Fruit fly (Drosophila melanogaster): ENCODE results near the gene CG42592.

Gene CG42592

dm6 chr3R:29818434-29819268 is 17.4 kb downstream of the CG42592 start, which contains the start of gene neo:
Gene neo (plus strand): TSS chr3R:29819131.
- TF ChIP-seq CG10348 (GFP tag; IDR thresholded peaks at IDR 0.05) (no peak), EcR (GFP tag; optimal IDR thresholded peaks at IDR 0.05) (peak; percentile 87), CG15710 (tag; optimal IDR thresholded peaks at IDR 0.05) (no peak), CG12605 (GFP tag; IDR thresholded peaks at IDR 0.05) (no peak), rn (GFP tag; IDR thresholded peaks at IDR 0.05) (no peak)

dm6 chr3R:29817664-29818063 is 18.4 kb downstream of the CG42592 start, which contains the start of gene CG7829:
Gene CG7829 (minus strand): TSS chr3R:29817764.
- TF ChIP-seq CG13204 (GFP tag; optimal IDR thresholded peaks at IDR 0.05) (no peak), CG8301 (tag; optimal IDR thresholded peaks at IDR 0.05) (no peak), CG10348 (GFP tag; IDR thresholded peaks at IDR 0.05) (no peak), Pif1B (GFP tag; optimal IDR thresholded peaks at IDR 0.05) (no peak)

- no peak for TF ChIP-seq CG14655 (GFP tag; optimal IDR thresholded peaks at IDR 0.05)
- no peak for TF ChIP-seq Pif1A (GFP tag; optimal IDR thresholded peaks at IDR 0.05)
- TF ChIP-seq Pif1B (GFP tag; optimal IDR thresholded peaks at IDR 0.05): no peak
- TF ChIP-seq CG15710 (tag; optimal IDR thresholded peaks at IDR 0.05): no peak
- no peak for TF ChIP-seq EcR (GFP tag; optimal IDR thresholded peaks at IDR 0.05)
- TF ChIP-seq D1 (tag; optimal IDR thresholded peaks at IDR 0.05): no peak
- no peak for TF ChIP-seq CG17806 (tag; optimal IDR thresholded peaks at IDR 0.05)
- no peak for TF ChIP-seq gl (tag; optimal IDR thresholded peaks at IDR 0.05)
- no peak for TF ChIP-seq CG9948 (tag; optimal IDR thresholded peaks at IDR 0.05)
- TF ChIP-seq CG10348 (GFP tag; IDR thresholded peaks at IDR 0.05): no peak
- no peak for TF ChIP-seq CG4496 (GFP tag; IDR thresholded peaks at IDR 0.05)
- no peak for TF ChIP-seq CG32121 (GFP tag; IDR thresholded peaks at IDR 0.05)
- no peak for TF ChIP-seq CG8159 (tag; optimal IDR thresholded peaks at IDR 0.05)
- no peak for TF ChIP-seq Snoo (tag; optimal IDR thresholded peaks at IDR 0.05)
- no peak for TF ChIP-seq Ets98B (GFP tag; IDR thresholded peaks at IDR 0.05)
- TF ChIP-seq CG13204 (GFP tag; optimal IDR thresholded peaks at IDR 0.05): no peak
- no peak for TF ChIP-seq CG34367 (tag; optimal IDR thresholded peaks at IDR 0.05)
These were observed 19.8 kb downstream of the CG42592 start, which contains the start of gene Vps16B for dm6 chr3R:29816266-29816665. Gene Vps16B (minus strand): TSS chr3R:29816451.

DNA sequence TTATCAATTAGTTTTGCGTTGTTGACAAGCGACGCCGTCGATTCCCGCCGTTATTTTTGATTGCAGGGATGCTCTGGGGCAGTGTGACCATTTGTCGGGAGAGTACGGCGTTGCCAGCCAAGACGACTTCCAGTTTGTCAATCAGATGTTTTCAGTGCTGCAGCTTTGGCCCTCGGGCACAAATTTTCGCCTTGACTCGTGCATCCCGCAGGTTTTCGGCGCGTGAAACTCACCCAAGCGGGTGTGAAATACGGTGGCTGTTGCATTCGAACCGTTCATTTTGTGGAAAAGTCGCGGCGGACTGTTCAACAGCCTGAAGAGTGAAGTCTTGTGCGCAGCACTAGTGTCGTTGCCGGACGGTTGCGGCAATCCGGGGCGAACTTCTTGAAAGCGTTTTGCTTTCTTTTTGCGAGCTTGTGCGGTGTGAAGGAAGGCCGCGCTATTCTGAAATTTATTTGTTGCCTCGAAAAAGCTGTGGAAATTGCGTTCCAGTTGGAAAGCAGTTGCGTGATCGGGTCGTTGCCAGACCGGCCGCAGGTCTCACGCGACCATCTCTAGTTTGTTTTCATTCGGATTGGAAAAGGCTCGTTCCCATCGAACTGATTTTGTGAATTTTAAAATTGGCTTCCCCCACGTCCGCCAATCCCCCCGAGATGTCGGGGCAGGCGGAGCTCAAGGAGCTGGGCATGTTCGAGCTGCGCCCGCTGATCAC is 29.2 kb downstream of the CG42592 start, which contains the start of the genes ca and ncd:
ca (plus strand) TSS at position 130 of the 712 bp plus-strand sequence.
ncd (minus strand) TSS at position 446 of the 712 bp plus-strand sequence.
- TF ChIP-seq Ets98B (GFP tag; IDR thresholded peaks at IDR 0.05): no peak
- no peak for TF ChIP-seq CG12605 (GFP tag; IDR thresholded peaks at IDR 0.05)
- TF ChIP-seq gl (tag; optimal IDR thresholded peaks at IDR 0.05): no peak
- TF ChIP-seq D1 (tag; optimal IDR thresholded peaks at IDR 0.05): no peak

dm6 chr3R:29802753-29803313 is 33.3 kb downstream of the CG42592 start, which contains the start of the genes Etfb and CG7789:
Gene Etfb (minus strand): TSS chr3R:29802945.
Gene CG7789 (plus strand): TSS chr3R:29803196.
- TF ChIP-seq CG12605 (GFP tag; IDR thresholded peaks at IDR 0.05) (peak; percentile 93), CG4496 (GFP tag; IDR thresholded peaks at IDR 0.05) (peak; percentile 96), CG10348 (GFP tag; IDR thresholded peaks at IDR 0.05) (peak; percentile 61), CG34367 (tag; optimal IDR thresholded peaks at IDR 0.05) (peak; percentile 93), Pif1A (GFP tag; optimal IDR thresholded peaks at IDR 0.05) (no peak), CG17806 (tag; optimal IDR thresholded peaks at IDR 0.05) (peak; percentile 69), D1 (tag; optimal IDR thresholded peaks at IDR 0.05) (no peak), CG8301 (tag; optimal IDR thresholded peaks at IDR 0.05) (peak; percentile 86), Ets98B (GFP tag; IDR thresholded peaks at IDR 0.05) (peak; percentile 93), fd96Ca (GFP tag; IDR thresholded peaks at IDR 0.05) (peak; percentile 96), CG15710 (tag; optimal IDR thresholded peaks at IDR 0.05) (peak; percentile 92), CG13204 (GFP tag; optimal IDR thresholded peaks at IDR 0.05) (no peak), Snoo (tag; optimal IDR thresholded peaks at IDR 0.05) (peak; percentile 92), CG8159 (tag; optimal IDR thresholded peaks at IDR 0.05) (peak; percentile 82), rn (GFP tag; IDR thresholded peaks at IDR 0.05) (peak; percentile 88), CG32121 (GFP tag; IDR thresholded peaks at IDR 0.05) (peak; percentile 95), EcR (GFP tag; optimal IDR thresholded peaks at IDR 0.05) (no peak), CG14655 (GFP tag; optimal IDR thresholded peaks at IDR 0.05) (peak; percentile 95), Pif1B (GFP tag; optimal IDR thresholded peaks at IDR 0.05) (no peak), CG9948 (tag; optimal IDR thresholded peaks at IDR 0.05) (peak; percentile 71), gl (tag; optimal IDR thresholded peaks at IDR 0.05) (peak; percentile 97)

dm6 chr3R:29799681-29800028 is 36.4 kb downstream of the CG42592 start:
- TF ChIP-seq CG14655 (GFP tag; optimal IDR thresholded peaks at IDR 0.05) (no peak), CG13204 (GFP tag; optimal IDR thresholded peaks at IDR 0.05) (no peak), Ets98B (GFP tag; IDR thresholded peaks at IDR 0.05) (no peak), CG9948 (tag; optimal IDR thresholded peaks at IDR 0.05) (no peak), CG17806 (tag; optimal IDR thresholded peaks at IDR 0.05) (no peak), Snoo (tag; optimal IDR thresholded peaks at IDR 0.05) (no peak), rn (GFP tag; IDR thresholded peaks at IDR 0.05) (no peak), CG4496 (GFP tag; IDR thresholded peaks at IDR 0.05) (no peak), CG10348 (GFP tag; IDR thresholded peaks at IDR 0.05) (no peak), gl (tag; optimal IDR thresholded peaks at IDR 0.05) (no peak), CG8159 (tag; optimal IDR thresholded peaks at IDR 0.05) (no peak), Pif1A (GFP tag; optimal IDR thresholded peaks at IDR 0.05) (no peak), CG8301 (tag; optimal IDR thresholded peaks at IDR 0.05) (no peak), fd96Ca (GFP tag; IDR thresholded peaks at IDR 0.05) (no peak), CG32121 (GFP tag; IDR thresholded peaks at IDR 0.05) (no peak), D1 (tag; optimal IDR thresholded peaks at IDR 0.05) (no peak), EcR (GFP tag; optimal IDR thresholded peaks at IDR 0.05) (no peak), CG15710 (tag; optimal IDR thresholded peaks at IDR 0.05) (no peak), Pif1B (GFP tag; optimal IDR thresholded peaks at IDR 0.05) (no peak), CG34367 (tag; optimal IDR thresholded peaks at IDR 0.05) (no peak)
